Worm (Caenorhabditis elegans): ENCODE results near the gene txt-6.
"Not testable (repeated sequence)": the region's sequence is repeated elsewhere in the genome, so short reads cannot be mapped to it uniquely, and the experiment has no call there.

txt-6 gene

ce11 chrV:4585009-4585408, 21.7 kb downstream of the txt-6 start, which contains the start of gene Y61A9LA.1:
Gene Y61A9LA.1 (plus strand): TSS chrV:4585309.
- no peak for TF ChIP-seq nhr-237 (tag; optimal IDR thresholded peaks at IDR 0.05)
- no peak for TF ChIP-seq Y48G9A.11 (GFP tag; IDR thresholded peaks at IDR 0.05)

- TF ChIP-seq unc-62 (GFP tag; optimal IDR thresholded peaks at IDR 0.05 in 1 of 2) (peak in 1 of 2 experiments; percentile 97), unc-62 (tag; optimal IDR thresholded peaks at IDR 0.05) (no peak), arid-1 (GFP tag; conservative IDR thresholded peaks at IDR 0.05) (no peak)
Observed at ce11 chrV:4580594-4580993, 26.1 kb downstream of the txt-6 start.

ce11 chrV:4575458-4575857, 31.3 kb downstream of the txt-6 start:
- TF ChIP-seq nhr-25 (tag; optimal IDR thresholded peaks at IDR 0.05; ENCODE audit: borderline replicate concordance, insufficient read depth) (no peak), hif-1 (tag; optimal IDR thresholded peaks at IDR 0.05) (no peak), Y5F2A.4 (GFP tag; optimal IDR thresholded peaks at IDR 0.05) (no peak), egl-27 (tag; optimal IDR thresholded peaks at IDR 0.05) (no peak), nhr-10 (tag; optimal IDR thresholded peaks at IDR 0.05) (no peak), ama-1 (optimal IDR thresholded peaks at IDR 0.05) (no peak), attf-4 (tag; optimal IDR thresholded peaks at IDR 0.05) (no peak), snpc-1.2 (GFP tag; IDR thresholded peaks at IDR 0.05) (no peak), zip-11 (GFP tag; IDR thresholded peaks at IDR 0.05) (no peak), nhr-76 (tag; optimal IDR thresholded peaks at IDR 0.05) (no peak), lir-3 (tag; optimal IDR thresholded peaks at IDR 0.05) (no peak), tag-97 (GFP tag; IDR thresholded peaks at IDR 0.05) (no peak), spr-1 (tag; optimal IDR thresholded peaks at IDR 0.05) (no peak), ceh-82 (tag; optimal IDR thresholded peaks at IDR 0.05) (no peak), hlh-11 (tag; optimal IDR thresholded peaks at IDR 0.05) (no peak), ceh-32 (tag; optimal IDR thresholded peaks at IDR 0.05; ENCODE audit: poor library complexity) (no peak), hmg-1.1 (GFP tag; IDR thresholded peaks at IDR 0.05) (no peak), nhr-111 (GFP tag; optimal IDR thresholded peaks at IDR 0.05) (no peak), madf-9 (GFP tag; conservative IDR thresholded peaks at IDR 0.05) (no peak)

- not testable (repeated sequence) for TF ChIP-seq cey-2 (tag; optimal IDR thresholded peaks at IDR 0.05; ENCODE audit: borderline replicate concordance, insufficient read depth); Y48G9A.11 (GFP tag; IDR thresholded peaks at IDR 0.05); lir-3 (tag; optimal IDR thresholded peaks at IDR 0.05)
Observed at ce11 chrV:4573824-4574223, 32.9 kb downstream of the txt-6 start, which contains the start of gene hpo-39. Gene hpo-39 (minus strand): TSS chrV:4573924.

ce11 chrV:4571997-4572396, 34.7 kb downstream of the txt-6 start:
- no peak for TF ChIP-seq mxl-3 (GFP tag; optimal IDR thresholded peaks at IDR 0.05)
- no peak for TF ChIP-seq skn-1 (tag; optimal IDR thresholded peaks at IDR 0.05)
- no peak for TF ChIP-seq nhr-28 (tag; optimal IDR thresholded peaks at IDR 0.05)
- no peak for TF ChIP-seq F49E8.2 (tag; optimal IDR thresholded peaks at IDR 0.05; ENCODE audit: borderline replicate concordance)

- no peak for TF ChIP-seq daf-16 (GFP tag; optimal IDR thresholded peaks at IDR 0.05)
- TF ChIP-seq daf-16 (tag; optimal IDR thresholded peaks at IDR 0.05) = no peak
- TF ChIP-seq dmd-6 (GFP tag; IDR thresholded peaks at IDR 0.05) = no peak
- no peak for TF ChIP-seq daf-19 (GFP tag; conservative IDR thresholded peaks at IDR 0.05)
- no peak for TF ChIP-seq hmg-1.1 (GFP tag; IDR thresholded peaks at IDR 0.05)
- no peak for TF ChIP-seq set-16 (GFP tag; IDR thresholded peaks at IDR 0.05)
- no peak for TF ChIP-seq Y75B8A.6 (GFP tag; IDR thresholded peaks at IDR 0.05)
- no peak for TF ChIP-seq nhr-25 (tag; optimal IDR thresholded peaks at IDR 0.05; ENCODE audit: borderline replicate concordance, insufficient read depth)
- no peak for TF ChIP-seq egl-27 (tag; optimal IDR thresholded peaks at IDR 0.05)
- TF ChIP-seq tag-97 (GFP tag; IDR thresholded peaks at IDR 0.05) = no peak
- no peak for TF ChIP-seq ZK546.5 (tag; optimal IDR thresholded peaks at IDR 0.05)
- TF ChIP-seq dmd-9 (GFP tag; IDR thresholded peaks at IDR 0.05) = no peak
- TF ChIP-seq lin-39 (tag; optimal IDR thresholded peaks at IDR 0.05) = no peak
- no peak for TF ChIP-seq zfp-2 (tag; optimal IDR thresholded peaks at IDR 0.05)
- no peak for TF ChIP-seq hlh-11 (tag; optimal IDR thresholded peaks at IDR 0.05)
- no peak for TF ChIP-seq aha-1 (tag)
- TF ChIP-seq ztf-11 (tag; optimal IDR thresholded peaks at IDR 0.05) = no peak
Observed at ce11 chrV:4570833-4571232, 35.9 kb downstream of the txt-6 start, which contains the start of gene Y61A9LA.3. Gene Y61A9LA.3 (plus strand): TSS chrV:4571133.

All from whole organism, L4 larva.